Fruit fly (Drosophila melanogaster) whole organism, wandering third instar larva: ENCODE results near the gene RpL32.

Experiments
- OdsH ChIP-seq: fragments of 200-800 bp; sonication (Bioruptor generic); optimal IDR thresholded peaks from 2 replicates; lab custom pipeline; 2016; ENCODE audit warnings: missing biosample characterization, mild to moderate bottlenecking, missing genetic modification characterization
- dmrt93B ChIP-seq: fragments of 200-800 bp; sonication (Bioruptor generic); optimal IDR thresholded peaks from 2 replicates; lab custom pipeline; 2018; ENCODE audit warnings: missing biosample characterization, mild to moderate bottlenecking, missing genetic modification characterization
- h ChIP-seq: fragments of 200-800 bp; sonication (Bioruptor generic); optimal IDR thresholded peaks from 3 replicates; lab custom pipeline; 2016; ENCODE audit warnings: missing biosample characterization, mild to moderate bottlenecking, missing genetic modification characterization
- psq ChIP-seq: fragments of 200-800 bp; sonication (Bioruptor generic); optimal IDR thresholded peaks from 3 replicates; lab custom pipeline; 2017; ENCODE audit warnings: missing biosample characterization, mild to moderate bottlenecking, missing genetic modification characterization, moderate library complexity

DNA sequence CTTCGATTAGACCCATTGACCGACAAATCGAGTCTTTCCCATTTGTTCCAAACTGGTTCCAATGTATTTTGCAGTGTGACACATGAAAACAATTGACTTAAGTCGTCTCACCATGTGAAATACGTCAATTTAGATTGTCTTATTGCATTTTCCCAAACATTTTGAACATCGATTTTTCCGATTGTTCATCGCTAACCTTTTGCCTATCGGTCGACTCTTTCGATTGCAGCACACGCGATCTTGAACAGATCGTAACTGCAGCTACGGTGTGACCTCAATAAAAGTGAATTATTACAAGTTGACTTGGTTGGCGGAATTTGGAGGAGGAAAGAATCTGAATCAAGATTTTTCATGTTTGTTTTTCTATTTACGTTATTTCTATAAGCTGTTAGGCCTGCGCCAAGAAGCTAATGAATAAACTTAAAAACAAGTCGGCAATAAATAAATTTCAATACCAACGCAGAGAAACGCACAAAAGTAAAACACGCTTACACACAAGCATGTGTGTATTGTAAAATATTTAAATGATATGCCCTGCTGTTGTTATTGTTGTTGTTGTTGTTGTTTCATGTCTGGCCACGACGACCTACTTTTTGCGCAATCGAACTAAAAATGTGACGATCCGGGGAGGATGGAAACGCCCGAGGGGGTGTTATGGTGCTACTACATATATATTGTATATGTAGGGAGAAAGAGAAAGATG lies 14.6 kb upstream of the RpL32 start:
- TF ChIP-seq dmrt93B (GFP tag; lab: Kevin White, UChicago) (no peak), psq (GFP tag; lab: Kevin White, UChicago) (no peak), h (GFP tag; lab: Kevin White, UChicago) (no peak), OdsH (GFP tag; lab: Kevin White, UChicago) (no peak)
